Fruit fly (Drosophila melanogaster): ENCODE results near the gene Eaf6.

DNA sequence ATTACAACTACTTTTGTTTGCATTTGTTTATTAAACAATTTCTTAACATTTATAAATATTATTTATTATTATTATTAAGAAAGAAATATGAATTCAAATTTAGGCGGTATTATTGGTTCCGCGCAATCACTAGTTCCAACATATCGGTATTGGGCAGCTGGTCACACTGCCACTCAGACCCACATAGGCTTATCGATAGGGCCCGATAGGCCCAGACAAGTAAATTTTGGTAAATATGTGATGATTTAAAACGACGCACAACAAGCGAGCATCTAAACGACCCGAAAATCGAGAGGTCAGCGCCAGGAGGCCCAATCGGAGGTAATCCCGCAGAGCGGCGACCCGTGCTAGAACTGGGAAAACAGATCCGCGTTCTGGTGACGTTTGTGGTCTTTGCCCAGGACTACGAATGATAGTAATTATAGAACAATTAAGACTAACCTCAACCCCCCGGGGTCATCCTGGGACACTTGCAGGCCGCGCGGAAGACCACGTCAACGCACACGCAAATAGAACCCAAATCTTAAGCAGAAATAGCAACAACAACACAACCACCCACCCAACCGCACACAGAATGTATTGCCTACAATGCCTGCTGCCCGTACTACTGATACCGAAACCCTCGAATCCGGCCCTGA is 42.9 kb downstream of the Eaf6 start, which contains the start of gene bc10:
- TF ChIP-seq pan (optimal IDR thresholded peaks at IDR 0.05): no peak
- no peak for TF ChIP-seq usp (GFP tag; optimal IDR thresholded peaks at IDR 0.05)
- TF ChIP-seq CG9705 (GFP tag; optimal IDR thresholded peaks at IDR 0.05): no peak
- no peak for TF ChIP-seq CrebA (GFP tag; optimal IDR thresholded peaks at IDR 0.05; ENCODE audit: borderline replicate concordance)
